Fruit fly (Drosophila melanogaster) whole organism, wandering third instar larva: ENCODE data around the gene Sgf11.

ENCODE experiments used
- Abd-B ChIP-seq: fragments of >200 bp; optimal IDR thresholded peaks from 2 replicates; lab custom pipeline; 2017; ENCODE audit warnings: missing biosample characterization, missing genetic modification characterization
- CG32264 ChIP-seq: fragments of 200-800 bp; sonication (Bioruptor generic); optimal IDR thresholded peaks from 2 replicates; lab custom pipeline; 2016; ENCODE audit warnings: missing biosample characterization, missing genetic modification characterization
- CG9705 ChIP-seq: fragments of 200-800 bp; sonication (Bioruptor generic); optimal IDR thresholded peaks from 2 replicates; lab custom pipeline; 2018; ENCODE audit warnings: missing biosample characterization, mild to moderate bottlenecking, missing genetic modification characterization
- CrebA ChIP-seq: fragments of 200-800 bp; sonication (Bioruptor generic); optimal IDR thresholded peaks from 2 replicates; lab custom pipeline; 2016; ENCODE audit warnings: missing biosample characterization, mild to moderate bottlenecking, missing genetic modification characterization, borderline replicate concordance
- Dfd ChIP-seq: fragments of >200 bp; optimal IDR thresholded peaks from 2 replicates; lab custom pipeline; 2017; ENCODE audit warnings: missing biosample characterization, missing genetic modification characterization
- Dif ChIP-seq: fragments of 200-275, 200-300 bp; sonication (Bioruptor generic); optimal IDR thresholded peaks from 2 replicates; lab custom pipeline; 2018; ENCODE audit warnings: missing biosample characterization, missing genetic modification characterization; ENCODE audit not compliant: partially characterized antibody
- GATAd ChIP-seq: sonication (Bioruptor generic); optimal IDR thresholded peaks from 2 replicates; lab custom pipeline; 2016; ENCODE audit warnings: missing biosample characterization, missing genetic modification characterization
- HLH106 ChIP-seq: fragments of 200-800 bp; optimal IDR thresholded peaks from 3 replicates; lab custom pipeline; 2019; ENCODE audit warnings: missing biosample characterization, mild to moderate bottlenecking, missing genetic modification characterization, moderate library complexity
- Hnf4 ChIP-seq: fragments of 200-800 bp; sonication (Bioruptor generic); optimal IDR thresholded peaks from 2 replicates; lab custom pipeline; 2016; ENCODE audit warnings: missing biosample characterization, mild to moderate bottlenecking, missing genetic modification characterization
- Hr78 ChIP-seq: fragments of >200 bp; optimal IDR thresholded peaks from 2 replicates; lab custom pipeline; 2017; ENCODE audit warnings: missing biosample characterization, missing genetic modification characterization
- Hr83 ChIP-seq: fragments of 200-300 bp; sonication (Bioruptor generic); optimal IDR thresholded peaks from 2 replicates; lab custom pipeline; 2016; ENCODE audit warnings: missing biosample characterization, mild to moderate bottlenecking, missing genetic modification characterization, moderate library complexity; ENCODE audit not compliant: poor library complexity, severe bottlenecking
- Jra ChIP-seq: sonication (Bioruptor generic); optimal IDR thresholded peaks from 2 replicates; lab custom pipeline; 2016; ENCODE audit warnings: missing biosample characterization, missing genetic modification characterization
- Mio ChIP-seq: sonication (Bioruptor generic); optimal IDR thresholded peaks from 2 replicates; lab custom pipeline; 2016; ENCODE audit warnings: missing biosample characterization, missing genetic modification characterization
- Myc ChIP-seq: fragments of >200 bp; optimal IDR thresholded peaks from 2 replicates; lab custom pipeline; 2017
- OdsH ChIP-seq: fragments of 200-800 bp; sonication (Bioruptor generic); optimal IDR thresholded peaks from 2 replicates; lab custom pipeline; 2016; ENCODE audit warnings: missing biosample characterization, mild to moderate bottlenecking, missing genetic modification characterization
- Rel ChIP-seq, 2 experiments: fragments of 200-800 bp; sonication (Bioruptor generic) in 1 of 2; optimal IDR thresholded peaks; 2 replicates in 1 of 2; 3 replicates in 1 of 2; lab custom pipeline; 2016 to 2019; ENCODE audit warnings: mild to moderate bottlenecking in 2 of 2, missing biosample characterization in 2 of 2, missing genetic modification characterization in 2 of 2, moderate library complexity in 1 of 2
- Sp1 ChIP-seq: fragments of 200-800 bp; sonication (Bioruptor generic); optimal IDR thresholded peaks from 3 replicates; lab custom pipeline; 2019; ENCODE audit warnings: missing biosample characterization, mild to moderate bottlenecking, missing genetic modification characterization, moderate library complexity
- Vsx2 ChIP-seq: fragments of 200-300, 225-300 bp; sonication (Bioruptor generic); optimal IDR thresholded peaks from 2 replicates; lab custom pipeline; 2018; ENCODE audit warnings: missing biosample characterization, missing genetic modification characterization; ENCODE audit not compliant: partially characterized antibody
- br ChIP-seq: fragments of 200-800 bp; sonication (Bioruptor generic); optimal IDR thresholded peaks from 2 replicates; lab custom pipeline; 2016; ENCODE audit warnings: missing biosample characterization, missing genetic modification characterization
- dl ChIP-seq, 2 experiments: fragments of 175-275, 200-275 bp in 1 of 2; fragments of 200-275 bp in 1 of 2; sonication (Bioruptor generic); optimal IDR thresholded peaks; lab custom pipeline; 2018; ENCODE audit warnings: mild to moderate bottlenecking in 2 of 2, missing biosample characterization in 2 of 2, missing genetic modification characterization in 2 of 2, moderate library complexity in 2 of 2; ENCODE audit not compliant: partially characterized antibody in 2 of 2, insufficient read depth in 1 of 2
- dmrt93B ChIP-seq: fragments of 200-800 bp; sonication (Bioruptor generic); optimal IDR thresholded peaks from 2 replicates; lab custom pipeline; 2018; ENCODE audit warnings: missing biosample characterization, mild to moderate bottlenecking, missing genetic modification characterization
- ey ChIP-seq: fragments of 200-800 bp; sonication (Bioruptor generic); optimal IDR thresholded peaks from 2 replicates; lab custom pipeline; 2016; ENCODE audit warnings: missing biosample characterization, missing genetic modification characterization
- foxo ChIP-seq, 2 experiments: fragments of 200-800 bp; sonication (Bioruptor generic); optimal IDR thresholded peaks; 2 replicates in 1 of 2; 3 replicates in 1 of 2; lab custom pipeline; 2016 to 2017; ENCODE audit warnings: missing biosample characterization in 2 of 2, missing genetic modification characterization in 2 of 2
- fru ChIP-seq: fragments of 200-800 bp; sonication (Bioruptor generic); optimal IDR thresholded peaks from 3 replicates; lab custom pipeline; 2016; ENCODE audit warnings: missing biosample characterization, mild to moderate bottlenecking, missing genetic modification characterization
- jim ChIP-seq: fragments of 175-275, 200-325 bp; sonication (Bioruptor generic); optimal IDR thresholded peaks from 2 replicates; lab custom pipeline; 2016; ENCODE audit warnings: missing biosample characterization, mild to moderate bottlenecking, missing genetic modification characterization
- pan ChIP-seq: fragments of >200 bp; optimal IDR thresholded peaks from 2 replicates; lab custom pipeline; 2017
- psq ChIP-seq: fragments of 200-800 bp; sonication (Bioruptor generic); optimal IDR thresholded peaks from 3 replicates; lab custom pipeline; 2017; ENCODE audit warnings: missing biosample characterization, mild to moderate bottlenecking, missing genetic modification characterization, moderate library complexity
- rgr ChIP-seq: fragments of 200-800 bp; sonication (Bioruptor generic); optimal IDR thresholded peaks from 3 replicates; lab custom pipeline; 2016; ENCODE audit warnings: missing biosample characterization, mild to moderate bottlenecking, missing genetic modification characterization
- sage ChIP-seq: fragments of 200-800 bp; sonication (Bioruptor generic); optimal IDR thresholded peaks from 2 replicates; lab custom pipeline; 2016; ENCODE audit warnings: missing biosample characterization, mild to moderate bottlenecking, missing genetic modification characterization
- sv ChIP-seq: fragments of 200-800 bp; sonication (Bioruptor generic); optimal IDR thresholded peaks from 3 replicates; lab custom pipeline; 2016; ENCODE audit warnings: missing biosample characterization, missing genetic modification characterization
- tai ChIP-seq: sonication (Bioruptor generic); optimal IDR thresholded peaks from 2 replicates; lab custom pipeline; 2016; ENCODE audit warnings: missing biosample characterization, missing genetic modification characterization
- usp ChIP-seq: fragments of >200 bp; optimal IDR thresholded peaks from 2 replicates; lab custom pipeline; 2017; ENCODE audit warnings: missing biosample characterization, missing genetic modification characterization
- woc ChIP-seq: sonication (Bioruptor generic); optimal IDR thresholded peaks from 2 replicates; lab custom pipeline; 2016; ENCODE audit warnings: missing biosample characterization, mild to moderate bottlenecking, missing genetic modification characterization

The Sgf11 gene

dm6 chr3L:18681550-18682217 lies at the start of gene Sgf11, which contains the start of gene CG32202:
TSS of gene Sgf11 (minus strand) at chr3L:18681836.
TSS of gene CG32202 (plus strand) at chr3L:18682184.
- TF ChIP-seq usp (GFP tag; lab: Kevin White, UChicago): no peak
- TF ChIP-seq br (GFP tag; lab: Kevin White, UChicago): no peak
- no peak for TF ChIP-seq Dif (GFP tag; lab: Kevin White, UChicago)
- peak; percentile 24 for TF ChIP-seq OdsH (GFP tag; lab: Kevin White, UChicago)
- TF ChIP-seq CrebA (GFP tag; lab: Kevin White, UChicago): no peak
- no peak for TF ChIP-seq jim (GFP tag; lab: Kevin White, UChicago)
- peak; percentile 10 for TF ChIP-seq GATAd (GFP tag; lab: Kevin White, UChicago)
- no peak for TF ChIP-seq CG9705 (GFP tag; lab: Kevin White, UChicago)
- no peak for TF ChIP-seq Vsx2 (GFP tag; lab: Kevin White, UChicago)
- TF ChIP-seq Abd-B: no peak
- no peak for TF ChIP-seq sv (GFP tag; lab: Kevin White, UChicago)
- peak; percentile 55 for TF ChIP-seq rgr (GFP tag; lab: Kevin White, UChicago)
- no peak for TF ChIP-seq Rel (GFP tag; optimal IDR thresholded peaks at IDR 0.05; lab: Kevin White, UChicago)
- peak; percentile 9 for TF ChIP-seq Rel (tag; optimal IDR thresholded peaks at IDR 0.05; lab: Kevin White, UChicago)
- no peak for TF ChIP-seq Myc (lab: Kevin White, UChicago)
- no peak for TF ChIP-seq pan (lab: Kevin White, UChicago)
- peak; percentile 8 for TF ChIP-seq ey (GFP tag; lab: Kevin White, UChicago)
- TF ChIP-seq fru (GFP tag; lab: Kevin White, UChicago): no peak
- TF ChIP-seq foxo (GFP tag; optimal IDR thresholded peaks at IDR 0.05; lab: Kevin White, UChicago): peak in 1 of 2 experiments; percentile 66
- peak; percentile 66 for TF ChIP-seq psq (GFP tag; lab: Kevin White, UChicago)
- TF ChIP-seq CG32264: no peak
- peak; percentile 11 for TF ChIP-seq Jra (GFP tag; lab: Kevin White, UChicago)
- no peak for TF ChIP-seq Hr83 (GFP tag; lab: Kevin White, UChicago)
- no peak for TF ChIP-seq Hr78 (GFP tag; lab: Kevin White, UChicago)
- peak; percentile 67 for TF ChIP-seq HLH106 (tag; lab: Kevin White, UChicago)
- TF ChIP-seq dl (GFP tag; optimal IDR thresholded peaks at IDR 0.05; lab: Kevin White, UChicago; ENCODE audit: insufficient read depth in 1 of 2, partially characterized antibody in 2 of 2): no peak
- TF ChIP-seq woc (GFP tag; lab: Kevin White, UChicago): peak; percentile 29
- no peak for TF ChIP-seq Hnf4 (GFP tag; lab: Kevin White, UChicago)
- TF ChIP-seq Sp1: peak; percentile 61
- TF ChIP-seq dmrt93B (GFP tag; lab: Kevin White, UChicago): no peak
- no peak for TF ChIP-seq Dfd (GFP tag; lab: Kevin White, UChicago)
- TF ChIP-seq Mio (GFP tag; lab: Kevin White, UChicago): no peak
- TF ChIP-seq, all 38 proteins: peak for 11

- no peak for TF ChIP-seq tai (GFP tag; lab: Kevin White, UChicago)
- no peak for TF ChIP-seq sage (GFP tag; lab: Kevin White, UChicago)
- TF ChIP-seq rgr (GFP tag; lab: Kevin White, UChicago): no peak
- TF ChIP-seq CG9705 (GFP tag; lab: Kevin White, UChicago): no peak
- TF ChIP-seq usp (GFP tag; lab: Kevin White, UChicago): no peak
Measured at dm6 chr3L:18723172-18723571, 41.5 kb upstream of the Sgf11 start, which contains the start of gene CG12477. TSS of gene CG12477 (minus strand) at chr3L:18723272.

DNA sequence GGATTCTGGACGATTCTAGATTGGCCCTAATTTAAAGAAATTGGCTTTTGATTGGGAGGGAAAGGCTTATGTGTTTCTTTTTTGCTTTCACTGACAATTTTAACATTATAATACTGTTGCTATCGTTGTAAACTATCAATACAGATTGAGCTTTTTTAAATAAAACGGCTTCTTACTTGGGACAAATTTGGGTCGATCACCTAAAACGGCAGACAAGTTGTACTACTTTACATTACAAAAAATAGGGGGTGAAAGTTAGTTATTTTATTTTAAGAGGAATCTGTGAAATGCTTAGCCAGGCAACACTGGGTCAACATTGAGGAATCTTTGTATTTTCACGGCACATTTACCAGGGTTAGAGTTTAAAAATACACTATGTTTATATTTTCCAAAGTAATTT lies 16.7 kb upstream of the Sgf11 start, which contains the start of gene Dic4:
TSS of gene Dic4 (minus strand) at position 101 of the 400 bp plus-strand sequence.
- TF ChIP-seq Hr78 (GFP tag; lab: Kevin White, UChicago) (no peak), Mio (GFP tag; lab: Kevin White, UChicago) (no peak), tai (GFP tag; lab: Kevin White, UChicago) (no peak), Abd-B (no peak), CrebA (GFP tag; lab: Kevin White, UChicago) (no peak), Myc (lab: Kevin White, UChicago) (no peak), HLH106 (tag; lab: Kevin White, UChicago) (no peak), woc (GFP tag; lab: Kevin White, UChicago) (no peak), fru (GFP tag; lab: Kevin White, UChicago) (no peak), rgr (GFP tag; lab: Kevin White, UChicago) (no peak), pan (lab: Kevin White, UChicago) (no peak), Hr83 (GFP tag; lab: Kevin White, UChicago) (no peak)
